Fruit fly (Drosophila melanogaster) whole organism, wandering third instar larva: ENCODE data around the gene Prosbeta3.

Source experiments
- Abd-B ChIP-seq: fragments of >200 bp; optimal IDR thresholded peaks from 2 replicates; lab custom pipeline; 2017; ENCODE audit warnings: missing biosample characterization, missing genetic modification characterization
- Dfd ChIP-seq: fragments of >200 bp; optimal IDR thresholded peaks from 2 replicates; lab custom pipeline; 2017; ENCODE audit warnings: missing biosample characterization, missing genetic modification characterization
- GATAd ChIP-seq: sonication (Bioruptor generic); optimal IDR thresholded peaks from 2 replicates; lab custom pipeline; 2016; ENCODE audit warnings: missing biosample characterization, missing genetic modification characterization
- HLH106 ChIP-seq: fragments of 200-800 bp; optimal IDR thresholded peaks from 3 replicates; lab custom pipeline; 2019; ENCODE audit warnings: missing biosample characterization, mild to moderate bottlenecking, missing genetic modification characterization, moderate library complexity
- OdsH ChIP-seq: fragments of 200-800 bp; sonication (Bioruptor generic); optimal IDR thresholded peaks from 2 replicates; lab custom pipeline; 2016; ENCODE audit warnings: missing biosample characterization, mild to moderate bottlenecking, missing genetic modification characterization
- h ChIP-seq: fragments of 200-800 bp; sonication (Bioruptor generic); optimal IDR thresholded peaks from 3 replicates; lab custom pipeline; 2016; ENCODE audit warnings: missing biosample characterization, mild to moderate bottlenecking, missing genetic modification characterization
- jim ChIP-seq: fragments of 175-275, 200-325 bp; sonication (Bioruptor generic); optimal IDR thresholded peaks from 2 replicates; lab custom pipeline; 2016; ENCODE audit warnings: missing biosample characterization, mild to moderate bottlenecking, missing genetic modification characterization
- lola ChIP-seq: fragments of >200 bp; optimal IDR thresholded peaks from 2 replicates; lab custom pipeline; 2017; ENCODE audit warnings: missing biosample characterization, missing genetic modification characterization
- psq ChIP-seq: fragments of 200-800 bp; sonication (Bioruptor generic); optimal IDR thresholded peaks from 3 replicates; lab custom pipeline; 2017; ENCODE audit warnings: missing biosample characterization, mild to moderate bottlenecking, missing genetic modification characterization, moderate library complexity
- rgr ChIP-seq: fragments of 200-800 bp; sonication (Bioruptor generic); optimal IDR thresholded peaks from 3 replicates; lab custom pipeline; 2016; ENCODE audit warnings: missing biosample characterization, mild to moderate bottlenecking, missing genetic modification characterization
- sage ChIP-seq: fragments of 200-800 bp; sonication (Bioruptor generic); optimal IDR thresholded peaks from 2 replicates; lab custom pipeline; 2016; ENCODE audit warnings: missing biosample characterization, mild to moderate bottlenecking, missing genetic modification characterization
- usp ChIP-seq: fragments of >200 bp; optimal IDR thresholded peaks from 2 replicates; lab custom pipeline; 2017; ENCODE audit warnings: missing biosample characterization, missing genetic modification characterization

DNA sequence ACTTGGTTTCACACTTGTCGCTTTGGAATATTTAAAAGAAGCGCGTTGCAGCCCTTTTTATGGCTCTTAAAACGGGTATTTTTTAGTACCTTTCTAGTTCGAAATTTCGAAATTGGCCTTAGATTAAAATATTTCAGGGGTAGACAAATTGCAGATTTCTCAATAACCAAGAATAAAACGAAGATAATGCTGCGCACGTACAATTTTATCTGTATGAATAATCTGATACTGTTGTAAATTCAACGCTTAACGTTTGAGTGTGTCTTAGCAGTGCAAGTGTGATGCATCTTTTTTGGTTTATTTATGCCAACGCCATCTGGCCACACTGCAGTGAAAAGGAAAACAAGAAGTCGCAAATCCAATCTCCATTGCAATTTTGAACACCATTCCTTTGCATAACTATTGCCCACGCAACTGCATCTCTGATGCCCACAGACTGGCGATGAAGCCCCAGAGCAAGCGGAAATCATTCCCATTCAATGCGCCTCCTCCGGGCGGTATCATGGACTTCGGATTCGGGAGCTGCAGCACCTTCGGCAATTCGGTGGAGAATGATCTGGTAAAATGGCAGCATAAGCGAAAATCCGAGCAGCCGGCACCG lies 44.6 kb upstream of the Prosbeta3 start, which contains the start of gene Nmdmc:
- TF ChIP-seq rgr (GFP tag; lab: Kevin White, UChicago) (no peak), jim (GFP tag; lab: Kevin White, UChicago) (no peak), usp (no peak), sage (GFP tag; lab: Kevin White, UChicago) (no peak), psq (GFP tag; lab: Kevin White, UChicago) (no peak), GATAd (GFP tag; lab: Kevin White, UChicago) (no peak), lola (GFP tag; lab: Kevin White, UChicago) (no peak), OdsH (no peak), Abd-B (GFP tag; lab: Kevin White, UChicago) (no peak), HLH106 (tag; lab: Kevin White, UChicago) (no peak), h (no peak), Dfd (GFP tag; lab: Kevin White, UChicago) (no peak)
